Fruit fly (Drosophila melanogaster) whole organism, embryonic: ENCODE measurements around the gene Pdhb.
A peak's percentile ranks its signal among the peaks of the same experiment; 100 is the strongest.

Experiments used
- Aef1 ChIP-seq: fragments of 200-800 bp; sonication (Bioruptor generic); IDR thresholded peaks from 3 replicates; pipeline ENCODE4 v1.3.6; 2022; ENCODE audit warnings: missing biosample characterization, missing genetic modification characterization
- CG11247 ChIP-seq: fragments of 200-800 bp; sonication (Bioruptor generic); IDR thresholded peaks from 2 replicates; pipeline ENCODE4 v1.3.6; 2022; ENCODE audit warnings: missing biosample characterization, missing genetic modification characterization
- CG11456 ChIP-seq: fragments of 200-800 bp; sonication (Bioruptor generic); IDR thresholded peaks from 3 replicates; pipeline ENCODE4 v1.3.6; 2022; ENCODE audit warnings: missing biosample characterization, missing genetic modification characterization
- CG12236 ChIP-seq: fragments of 200-800 bp; sonication (Bioruptor generic); optimal IDR thresholded peaks from 2 replicates; lab custom pipeline; 2016; ENCODE audit warnings: missing biosample characterization, missing genetic modification characterization
- CG14860 ChIP-seq: fragments of 200-800 bp; sonication (Bioruptor generic); IDR thresholded peaks from 3 replicates; pipeline ENCODE4 v1.3.6; 2022; ENCODE audit warnings: missing biosample characterization, missing genetic modification characterization; ENCODE audit not compliant: partially characterized antibody
- CG16779 ChIP-seq: fragments of 200-800 bp; sonication (Bioruptor generic); IDR thresholded peaks from 2 replicates; pipeline ENCODE4 v1.3.6; 2022; ENCODE audit warnings: missing biosample characterization, missing genetic modification characterization
- CG16815 ChIP-seq: fragments of 200-800 bp; sonication (Bioruptor generic); optimal IDR thresholded peaks from 3 replicates; lab custom pipeline; 2017; ENCODE audit warnings: missing biosample characterization, mild to moderate bottlenecking, missing genetic modification characterization
- CG2129 ChIP-seq: fragments of 200-800 bp; sonication (Bioruptor generic); IDR thresholded peaks from 2 replicates; pipeline ENCODE4 v1.3.6; 2022; ENCODE audit warnings: missing biosample characterization, missing genetic modification characterization; ENCODE audit not compliant: partially characterized antibody
- CG2678 ChIP-seq: fragments of 200-800 bp; sonication (Bioruptor generic); optimal IDR thresholded peaks from 3 replicates; lab custom pipeline; 2019; ENCODE audit warnings: missing biosample characterization, mild to moderate bottlenecking, missing genetic modification characterization, moderate library complexity
- CG31441 ChIP-seq: fragments of 200-800 bp; sonication (Bioruptor generic); IDR thresholded peaks from 2 replicates; pipeline ENCODE4 v1.3.6; 2022; ENCODE audit warnings: missing biosample characterization, missing genetic modification characterization
- CG34224 ChIP-seq: fragments of 200-800 bp; sonication (Bioruptor generic); IDR thresholded peaks from 3 replicates; pipeline ENCODE4 v1.3.6; 2022; ENCODE audit warnings: missing biosample characterization, missing genetic modification characterization; ENCODE audit not compliant: partially characterized antibody
- CG3995 ChIP-seq: fragments of 200-800 bp; sonication (Bioruptor generic); optimal IDR thresholded peaks from 3 replicates; lab custom pipeline; 2016; ENCODE audit warnings: missing biosample characterization, missing genetic modification characterization
- CG5953 ChIP-seq: fragments of 200-800 bp; sonication (Bioruptor generic); IDR thresholded peaks from 2 replicates; pipeline ENCODE4 v1.3.6; 2022; ENCODE audit warnings: missing biosample characterization, missing genetic modification characterization
- CG7271 ChIP-seq: fragments of 200-800 bp; sonication (Bioruptor generic); optimal IDR thresholded peaks from 2 replicates; lab custom pipeline; 2018; ENCODE audit warnings: missing biosample characterization, mild to moderate bottlenecking, missing genetic modification characterization, moderate library complexity
- CG7357 ChIP-seq: fragments of 200-800 bp; sonication (Bioruptor generic); IDR thresholded peaks from 3 replicates; pipeline ENCODE4 v1.3.6; 2022; ENCODE audit warnings: missing biosample characterization, missing genetic modification characterization
- CG7372 ChIP-seq: fragments of 200-800 bp; sonication (Bioruptor generic); IDR thresholded peaks from 2 replicates; pipeline ENCODE4 v1.3.6; 2022; ENCODE audit warnings: missing biosample characterization, missing genetic modification characterization
- CG9727 ChIP-seq: fragments of 200-800 bp; sonication (Bioruptor generic); optimal IDR thresholded peaks from 3 replicates; lab custom pipeline; 2017; ENCODE audit warnings: missing biosample characterization, mild to moderate bottlenecking, missing genetic modification characterization
- Dp ChIP-seq: fragments of 200-800 bp; sonication (Bioruptor generic); optimal IDR thresholded peaks from 2 replicates; lab custom pipeline; 2018; ENCODE audit warnings: missing biosample characterization, mild to moderate bottlenecking, missing genetic modification characterization, moderate library complexity
- Dref ChIP-seq: fragments of 200-800 bp; sonication (Bioruptor generic); IDR thresholded peaks from 2 replicates; pipeline ENCODE4 v1.3.6; 2022; ENCODE audit warnings: missing biosample characterization, missing genetic modification characterization
- Elba2 ChIP-seq: fragments of 200-800 bp; sonication (Bioruptor generic); optimal IDR thresholded peaks from 3 replicates; lab custom pipeline; 2016; ENCODE audit warnings: missing biosample characterization, missing genetic modification characterization
- Gug ChIP-seq: fragments of 200-800 bp; sonication (Bioruptor generic); IDR thresholded peaks from 4 replicates; pipeline ENCODE4 v1.3.6; 2022; ENCODE audit warnings: missing biosample characterization, missing genetic modification characterization
- H2.0 ChIP-seq: fragments of 200-800 bp; sonication (Bioruptor generic); IDR thresholded peaks from 2 replicates; pipeline ENCODE4 v1.3.6; 2022; ENCODE audit warnings: missing biosample characterization, missing genetic modification characterization
- HHEX ChIP-seq: fragments of 200-800 bp; sonication (Bioruptor generic); optimal IDR thresholded peaks from 3 replicates; lab custom pipeline; 2017; ENCODE audit warnings: missing biosample characterization, mild to moderate bottlenecking, missing genetic modification characterization, missing genetic modification reagents
- Hr78 ChIP-seq, 2 experiments: fragments of 200-800 bp in 1 of 2; fragments of >200 bp in 1 of 2; sonication (Bioruptor generic) in 1 of 2; optimal IDR thresholded peaks; 2 replicates each; lab custom pipeline; 2017 to 2019; ENCODE audit warnings: missing biosample characterization in 2 of 2, missing genetic modification characterization in 2 of 2, mild to moderate bottlenecking in 1 of 2, moderate library complexity in 1 of 2
- Hsf ChIP-seq: fragments of 200-800 bp; sonication (Bioruptor generic); optimal IDR thresholded peaks from 3 replicates; lab custom pipeline; 2016; ENCODE audit warnings: missing biosample characterization, missing genetic modification characterization
- MBD-R2 ChIP-seq: fragments of 200-800 bp; sonication (Bioruptor generic); IDR thresholded peaks from 2 replicates; pipeline ENCODE4 v1.3.6; 2022; ENCODE audit warnings: missing biosample characterization, missing genetic modification characterization
- Poxn ChIP-seq: fragments of 200-800 bp; sonication (Bioruptor generic); IDR thresholded peaks from 2 replicates; pipeline ENCODE4 v1.3.6; 2022; ENCODE audit warnings: missing biosample characterization, missing genetic modification characterization
- Scr ChIP-seq: fragments of 200-800 bp; sonication (Bioruptor generic); IDR thresholded peaks from 2 replicates; pipeline ENCODE4 v1.3.6; 2022; ENCODE audit warnings: missing biosample characterization, missing genetic modification characterization; ENCODE audit not compliant: partially characterized antibody
- Sry-δ ChIP-seq: fragments of 200-800 bp; sonication (Bioruptor generic); optimal IDR thresholded peaks from 2 replicates; lab custom pipeline; 2016; ENCODE audit warnings: missing biosample characterization, missing genetic modification characterization
- Usf ChIP-seq: fragments of 200-800 bp; sonication (Bioruptor generic); optimal IDR thresholded peaks from 2 replicates; lab custom pipeline; 2017; ENCODE audit warnings: missing genotype, missing biosample characterization, missing genetic modification characterization
- bbx ChIP-seq: fragments of 200-800 bp; sonication (Bioruptor generic); IDR thresholded peaks from 2 replicates; pipeline ENCODE4 v1.3.6; 2022; ENCODE audit warnings: missing biosample characterization, missing genetic modification characterization; ENCODE audit not compliant: partially characterized antibody
- bsh ChIP-seq, 2 experiments: fragments of 200-800 bp; sonication (Bioruptor generic); optimal IDR thresholded peaks; 2 replicates each; lab custom pipeline; 2017 to 2018; ENCODE audit warnings: mild to moderate bottlenecking in 2 of 2, missing biosample characterization in 2 of 2, missing genetic modification characterization in 2 of 2, moderate library complexity in 1 of 2
- crc ChIP-seq: fragments of 200-800 bp; sonication (Bioruptor generic); optimal IDR thresholded peaks from 2 replicates; lab custom pipeline; 2016; ENCODE audit warnings: missing biosample characterization, missing genetic modification characterization
- crp ChIP-seq, 2 experiments: fragments of 200-800 bp; sonication (Bioruptor generic); optimal IDR thresholded peaks; 2 replicates in 1 of 2; 3 replicates in 1 of 2; lab custom pipeline; 2017; ENCODE audit warnings: missing biosample characterization in 2 of 2, missing genetic modification characterization in 2 of 2, mild to moderate bottlenecking in 1 of 2, moderate library complexity in 1 of 2
- exex ChIP-seq: fragments of 200-800 bp; sonication (Bioruptor generic); optimal IDR thresholded peaks from 4 replicates; lab custom pipeline; 2018; ENCODE audit warnings: missing biosample characterization, mild to moderate bottlenecking, missing genetic modification characterization, moderate library complexity
- kah ChIP-seq: fragments of 200-800 bp; sonication (Bioruptor generic); optimal IDR thresholded peaks from 2 replicates; lab custom pipeline; 2018; ENCODE audit warnings: missing biosample characterization, mild to moderate bottlenecking, missing genetic modification characterization
- maf-S ChIP-seq: fragments of 200-800 bp; sonication (Bioruptor generic); optimal IDR thresholded peaks from 2 replicates; lab custom pipeline; 2016; ENCODE audit warnings: missing biosample characterization, missing genetic modification characterization
- mld ChIP-seq: fragments of 200-800 bp; sonication (Bioruptor generic); IDR thresholded peaks from 3 replicates; pipeline ENCODE4 v1.3.6; 2022; ENCODE audit warnings: missing biosample characterization, missing genetic modification characterization; ENCODE audit not compliant: partially characterized antibody
- nau ChIP-seq: fragments of 200-800 bp; sonication (Bioruptor generic); optimal IDR thresholded peaks from 3 replicates; lab custom pipeline; 2017; ENCODE audit warnings: missing biosample characterization, mild to moderate bottlenecking, missing genetic modification characterization, missing genetic modification reagents
- nerfin-2 ChIP-seq: fragments of 200-800 bp; sonication (Bioruptor generic); IDR thresholded peaks from 2 replicates; pipeline ENCODE4 v1.3.6; 2022; ENCODE audit warnings: missing biosample characterization, missing genetic modification characterization; ENCODE audit not compliant: partially characterized antibody
- nmo ChIP-seq: fragments of 200-800 bp; sonication (Bioruptor generic); optimal IDR thresholded peaks from 2 replicates; lab custom pipeline; 2018; ENCODE audit warnings: missing biosample characterization, mild to moderate bottlenecking, missing genetic modification characterization, moderate library complexity
- pzg ChIP-seq: fragments of 200-800 bp; sonication (Bioruptor generic); optimal IDR thresholded peaks from 3 replicates; lab custom pipeline; 2018; ENCODE audit warnings: missing biosample characterization, mild to moderate bottlenecking, missing genetic modification characterization, moderate library complexity
- run ChIP-seq: fragments of 200-800 bp; sonication (Bioruptor generic); optimal IDR thresholded peaks from 3 replicates; lab custom pipeline; 2018; ENCODE audit warnings: missing biosample characterization, mild to moderate bottlenecking, missing genetic modification characterization
- sc ChIP-seq, 3 experiments: fragments of >200 bp in 2 of 3; fragments of 200-800 bp in 1 of 3; sonication (Bioruptor generic) in 1 of 3; optimal IDR thresholded peaks; 2 replicates in 2 of 3; 3 replicates in 1 of 3; lab custom pipeline; 2017; ENCODE audit warnings: mild to moderate bottlenecking in 1 of 3, missing biosample characterization in 1 of 3, missing genetic modification characterization in 1 of 3, missing genetic modification reagents in 1 of 3
- schlank ChIP-seq: fragments of 200-800 bp; sonication (Bioruptor generic); optimal IDR thresholded peaks from 2 replicates; lab custom pipeline; 2018; ENCODE audit warnings: missing biosample characterization, mild to moderate bottlenecking, missing genetic modification characterization
- scrt ChIP-seq: fragments of 200-800 bp; sonication (Bioruptor generic); optimal IDR thresholded peaks from 2 replicates; lab custom pipeline; 2018; ENCODE audit warnings: missing biosample characterization, mild to moderate bottlenecking, missing genetic modification characterization, moderate library complexity
- shn ChIP-seq: fragments of 200-800 bp; sonication (Bioruptor generic); optimal IDR thresholded peaks from 3 replicates; lab custom pipeline; 2016; ENCODE audit warnings: missing biosample characterization, missing genetic modification characterization
- sr ChIP-seq: fragments of 200-800 bp; sonication (Bioruptor generic); IDR thresholded peaks from 3 replicates; pipeline ENCODE4 v1.3.6; 2022; ENCODE audit warnings: missing biosample characterization, missing genetic modification characterization
- vvl ChIP-seq: fragments of 200-800 bp; sonication (Bioruptor generic); IDR thresholded peaks from 2 replicates; pipeline ENCODE4 v1.3.6; 2022; ENCODE audit warnings: missing biosample characterization, missing genetic modification characterization

Pdhb gene

DNA sequence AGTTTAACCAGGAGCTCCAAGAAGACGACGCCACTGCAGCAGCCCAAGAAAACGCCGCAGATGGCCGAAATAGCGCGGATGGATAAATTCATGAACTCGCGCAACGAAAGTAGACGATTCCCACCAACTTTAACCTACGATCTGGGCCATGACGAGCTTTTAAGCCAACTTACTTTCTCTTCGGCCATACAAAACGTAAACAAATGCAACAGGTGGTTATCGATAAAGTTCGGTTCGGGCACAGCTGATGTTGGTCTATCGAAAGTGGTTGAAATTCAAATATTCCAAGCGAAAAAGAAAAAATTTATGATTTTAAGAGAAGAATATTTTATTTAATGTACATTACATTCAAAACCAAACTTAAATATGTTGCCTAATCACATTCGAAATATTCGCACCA, 33.8 kb downstream of the Pdhb start, which contains the start of gene CG14511 (continued):
- TF ChIP-seq nau (GFP tag; lab: Kevin White, UChicago) (no peak), Aef1 (GFP tag; lab: Robert Waterston, UW) (no peak), CG7372 (GFP tag; lab: Robert Waterston, UW) (no peak), Scr (GFP tag; lab: Robert Waterston, UW) (peak; percentile 41; the same call in 1 of the 2 replicates), nerfin-2 (GFP tag; lab: Robert Waterston, UW) (no peak), CG16779 (GFP tag; lab: Robert Waterston, UW) (no peak), shn (GFP tag; lab: Kevin White, UChicago) (no peak), MBD-R2 (GFP tag; lab: Robert Waterston, UW) (peak; percentile 66), Poxn (GFP tag; lab: Robert Waterston, UW) (no peak), schlank (no peak), CG2129 (no peak), CG12236 (no peak), mld (GFP tag; lab: Robert Waterston, UW) (0 out of 3 replicates have a peak, but pooled peaks have one; percentile 21), Elba2 (no peak), vvl (GFP tag; lab: Robert Waterston, UW) (no peak), nmo (GFP tag; lab: Kevin White, UChicago) (no peak), scrt (peak; percentile 83), CG34224 (GFP tag; lab: Robert Waterston, UW) (peak; percentile 61), CG16815 (GFP tag; lab: Kevin White, UChicago) (no peak), CG7271 (no peak), CG3995 (no peak), CG31441 (no peak), CG7357 (no peak), Usf (no peak), sc (optimal IDR thresholded peaks at IDR 0.05; lab: Kevin White, UChicago) (no peak), sc (GFP tag; optimal IDR thresholded peaks at IDR 0.05; lab: Kevin White, UChicago) (no peak), Dp (GFP tag; lab: Kevin White, UChicago) (peak; percentile 65), HHEX (GFP tag; lab: Kevin White, UChicago) (no peak), H2.0 (no peak), crp (GFP tag; optimal IDR thresholded peaks at IDR 0.05; lab: Kevin White, UChicago) (peak in 1 of 2 experiments; percentile 81), CG11456 (GFP tag; lab: Robert Waterston, UW) (no peak), exex (no peak), CG5953 (no peak), crc (GFP tag; lab: Kevin White, UChicago) (no peak), run (tag; lab: Kevin White, UChicago) (no peak), bsh (GFP tag; optimal IDR thresholded peaks at IDR 0.05; lab: Kevin White, UChicago) (no peak), sr (GFP tag; lab: Robert Waterston, UW) (no peak), CG14860 (GFP tag; lab: Robert Waterston, UW) (0 out of 3 replicates have a peak, but pooled peaks have one; percentile 18), pzg (peak; percentile 26), bbx (GFP tag; lab: Robert Waterston, UW) (peak; percentile 30; the same call in 1 of the 2 replicates), Sry-δ (GFP tag; lab: Kevin White, UChicago) (no peak), Gug (GFP tag; lab: Robert Waterston, UW) (no peak), CG9727 (no peak), Dref (GFP tag; lab: Robert Waterston, UW) (peak; percentile 62), Hsf (GFP tag; lab: Kevin White, UChicago) (no peak), maf-S (GFP tag; lab: Kevin White, UChicago) (no peak), CG11247 (GFP tag; lab: Robert Waterston, UW) (no peak), kah (GFP tag; lab: Kevin White, UChicago) (peak; percentile 100), CG2678 (tag; lab: Kevin White, UChicago) (no peak), Hr78 (GFP tag; optimal IDR thresholded peaks at IDR 0.05; lab: Kevin White, UChicago) (peak in 1 of 2 experiments; percentile 78)
